Worm (Caenorhabditis elegans) whole organism, L4/young adult: ENCODE data around the gene Y43F8B.25.

ENCODE experiments used
- W03F9.2 ChIP-seq: fragments of 150-350 bp; optimal IDR thresholded peaks from 2 replicates; lab custom pipeline; 2014; ENCODE audit warnings: missing biosample characterization, missing genetic modification characterization
- dao-5 ChIP-seq: sonication (generic microtip); optimal IDR thresholded peaks from 2 replicates; lab custom pipeline; 2016; ENCODE audit warnings: missing genotype, missing genetic modification characterization, moderate library complexity, missing compliant biosample characterization
- him-1 ChIP-seq: sonication (generic microtip); optimal IDR thresholded peaks from 2 replicates; lab custom pipeline; 2016; ENCODE audit warnings: missing genotype, missing genetic modification reagents, missing genetic modification characterization, missing compliant biosample characterization

DNA sequence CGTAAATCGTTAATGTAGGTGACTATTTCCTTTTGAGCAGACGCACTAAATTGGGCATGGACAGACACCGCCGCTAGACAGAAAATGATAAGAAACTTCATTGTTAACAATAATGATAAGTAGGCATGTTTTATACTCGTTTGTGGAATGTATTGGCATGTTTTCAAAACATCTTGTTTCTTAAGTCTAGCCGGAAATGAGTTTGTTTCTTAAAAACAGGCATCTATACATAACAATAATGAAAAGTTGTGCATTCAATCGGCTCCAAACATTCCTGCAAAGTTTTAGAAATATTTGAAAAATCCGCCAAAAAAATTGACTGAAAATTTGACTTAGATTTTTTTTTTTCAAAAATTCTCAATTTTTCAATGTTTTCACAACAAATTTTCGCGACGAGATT is 32.9 kb downstream of the Y43F8B.25 start, which contains the start of gene scl-21:
- TF ChIP-seq him-1 (tag; lab: Kevin White, UChicago) (no peak), W03F9.2 (tag; lab: Kevin White, UChicago) (no peak), dao-5 (tag; lab: Kevin White, UChicago) (no peak)
